Worm (Caenorhabditis elegans): ENCODE measurements around the gene ggtb-1.

ggtb-1 gene

ce11 chrIII:7180613-7181012 lies 47.0 kb downstream of the ggtb-1 start, which contains the start of gene ndab-2:
Gene ndab-2, plus strand, starts transcription at chrIII:7180752.
- no peak for TF ChIP-seq snpc-4 (tag; optimal IDR thresholded peaks at IDR 0.05)
- TF ChIP-seq ama-1 (optimal IDR thresholded peaks at IDR 0.05): peak; percentile 66

ce11 chrIII:7181822-7182221 lies 48.3 kb downstream of the ggtb-1 start, which contains the start of gene epg-4:
Gene epg-4, plus strand, starts transcription at chrIII:7182167.
- peak; percentile 66 for TF ChIP-seq lin-15B (tag; optimal IDR thresholded peaks at IDR 0.05)
- no peak for TF ChIP-seq tbx-2 (tag; optimal IDR thresholded peaks at IDR 0.05)
- TF ChIP-seq nhr-25 (tag; optimal IDR thresholded peaks at IDR 0.05): no peak
- no peak for TF ChIP-seq ama-1 (optimal IDR thresholded peaks at IDR 0.05)
- TF ChIP-seq fkh-2 (tag; optimal IDR thresholded peaks at IDR 0.05): no peak
- peak; percentile 32 for TF ChIP-seq pqm-1 (tag; optimal IDR thresholded peaks at IDR 0.05)
- peak; percentile 53 for TF ChIP-seq lin-39 (tag; optimal IDR thresholded peaks at IDR 0.05)
- no peak for TF ChIP-seq nhr-237 (tag; optimal IDR thresholded peaks at IDR 0.05)
- TF ChIP-seq aly-2 (tag; optimal IDR thresholded peaks at IDR 0.05): no peak
- TF ChIP-seq elt-1 (tag; optimal IDR thresholded peaks at IDR 0.05): no peak
- no peak for TF ChIP-seq nhr-23 (tag; optimal IDR thresholded peaks at IDR 0.05)
- TF ChIP-seq sea-2 (GFP tag; optimal IDR thresholded peaks at IDR 0.05): no peak
- TF ChIP-seq ceh-16 (tag; optimal IDR thresholded peaks at IDR 0.05): no peak
- TF ChIP-seq egl-27 (tag; optimal IDR thresholded peaks at IDR 0.05): no peak
- no peak for TF ChIP-seq nhr-11 (tag; optimal IDR thresholded peaks at IDR 0.05)
- no peak for TF ChIP-seq mdl-1 (tag; optimal IDR thresholded peaks at IDR 0.05)
- TF ChIP-seq snpc-4 (tag; optimal IDR thresholded peaks at IDR 0.05): peak; percentile 42
- peak; percentile 48 for TF ChIP-seq nfya-1 (tag; optimal IDR thresholded peaks at IDR 0.05; ENCODE audit: insufficient read depth)
- TF ChIP-seq pha-4 (tag; optimal IDR thresholded peaks at IDR 0.05): peak; percentile 60
- TF ChIP-seq elt-2 (tag; optimal IDR thresholded peaks at IDR 0.05): peak; percentile 7
- peak; percentile 63 for TF ChIP-seq hmg-11 (tag; optimal IDR thresholded peaks at IDR 0.05)
- TF ChIP-seq nhr-12 (tag; optimal IDR thresholded peaks at IDR 0.05): no peak

ce11 chrIII:7184022-7184421 lies 50.5 kb downstream of the ggtb-1 start, which contains the start of gene yju-2:
Gene yju-2, plus strand, starts transcription at chrIII:7184336.
- peak; percentile 37 for TF ChIP-seq hmg-11 (tag; optimal IDR thresholded peaks at IDR 0.05)
- TF ChIP-seq nhr-11 (tag; optimal IDR thresholded peaks at IDR 0.05): peak; percentile 29
- TF ChIP-seq sea-2 (GFP tag; optimal IDR thresholded peaks at IDR 0.05): no peak
- no peak for TF ChIP-seq fkh-2 (tag; optimal IDR thresholded peaks at IDR 0.05)
- peak; percentile 24 for TF ChIP-seq elt-2 (tag; optimal IDR thresholded peaks at IDR 0.05)
- no peak for TF ChIP-seq fos-1 (tag; optimal IDR thresholded peaks at IDR 0.05)
- peak; percentile 63 for TF ChIP-seq nhr-25 (tag; optimal IDR thresholded peaks at IDR 0.05)
- TF ChIP-seq nhr-43 (tag; optimal IDR thresholded peaks at IDR 0.05; ENCODE audit: poor library complexity, severe bottlenecking): peak; percentile 60
- no peak for TF ChIP-seq nhr-67 (tag; optimal IDR thresholded peaks at IDR 0.05)
- peak; percentile 39 for TF ChIP-seq snpc-4 (tag; optimal IDR thresholded peaks at IDR 0.05)
- TF ChIP-seq ceh-28 (tag; optimal IDR thresholded peaks at IDR 0.05): peak; percentile 18
- peak; percentile 95 for TF ChIP-seq pha-4 (tag; optimal IDR thresholded peaks at IDR 0.05)
- TF ChIP-seq nfya-1 (tag; optimal IDR thresholded peaks at IDR 0.05; ENCODE audit: insufficient read depth): peak; percentile 69
- peak; percentile 1 for TF ChIP-seq egl-27 (tag; optimal IDR thresholded peaks at IDR 0.05)
- peak; percentile 16 for TF ChIP-seq pqm-1 (tag; optimal IDR thresholded peaks at IDR 0.05)
- TF ChIP-seq lin-15B (tag; optimal IDR thresholded peaks at IDR 0.05): peak; percentile 84
- TF ChIP-seq R02D3.7 (tag; optimal IDR thresholded peaks at IDR 0.05): no peak
- TF ChIP-seq nhr-23 (tag; optimal IDR thresholded peaks at IDR 0.05): peak; percentile 70

ce11 chrIII:7185473-7185872 lies 51.9 kb downstream of the ggtb-1 start, which contains the start of gene F37C12.14:
Gene F37C12.14, minus strand, starts transcription at chrIII:7185573.
- TF ChIP-seq ceh-16 (tag; optimal IDR thresholded peaks at IDR 0.05) (no peak), nhr-28 (tag; optimal IDR thresholded peaks at IDR 0.05) (no peak), elt-1 (tag; optimal IDR thresholded peaks at IDR 0.05) (no peak), aly-2 (tag; optimal IDR thresholded peaks at IDR 0.05) (no peak), lin-15B (tag; optimal IDR thresholded peaks at IDR 0.05) (no peak), elt-3 (tag; optimal IDR thresholded peaks at IDR 0.05) (no peak), ceh-28 (tag; optimal IDR thresholded peaks at IDR 0.05) (no peak), nhr-77 (tag; optimal IDR thresholded peaks at IDR 0.05) (no peak), ceh-82 (tag; optimal IDR thresholded peaks at IDR 0.05) (no peak), ztf-4 (tag; optimal IDR thresholded peaks at IDR 0.05) (no peak), hmg-11 (tag; optimal IDR thresholded peaks at IDR 0.05) (no peak), lsy-12 (tag; optimal IDR thresholded peaks at IDR 0.05) (no peak), mml-1 (tag; optimal IDR thresholded peaks at IDR 0.05) (no peak), lin-39 (tag; optimal IDR thresholded peaks at IDR 0.05) (no peak), fkh-2 (tag; optimal IDR thresholded peaks at IDR 0.05) (no peak), zag-1 (tag; optimal IDR thresholded peaks at IDR 0.05) (no peak), skn-1 (tag; optimal IDR thresholded peaks at IDR 0.05) (no peak)

Measured in whole organism, L3 larva.